Worm (Caenorhabditis elegans) whole organism, L1 larva: ENCODE measurements around the gene Y75B8A.34.

Source experiments
- C16A3.4 ChIP-seq: fragments of 150-350 bp; optimal IDR thresholded peaks from 2 replicates; lab custom pipeline; 2014; ENCODE audit warnings: missing biosample characterization, missing genetic modification characterization
- alr-1 ChIP-seq: fragments of 200-800 bp; sonication (Bioruptor generic); optimal IDR thresholded peaks from 2 replicates; lab custom pipeline; 2018; ENCODE audit warnings: borderline replicate concordance, mild to moderate bottlenecking, missing genetic modification characterization, missing compliant biosample characterization
- blmp-1 ChIP-seq: fragments of 150-350 bp; optimal IDR thresholded peaks from 2 replicates; lab custom pipeline; 2014; ENCODE audit warnings: missing biosample characterization, missing genetic modification characterization
- ceh-88 ChIP-seq: fragments of 200-800 bp; sonication (Bioruptor generic); IDR thresholded peaks from 2 replicates; pipeline ENCODE4 v1.3.6; 2022; ENCODE audit warnings: missing genetic modification characterization, missing compliant biosample characterization
- ces-1 ChIP-seq: fragments of 150-350 bp; optimal IDR thresholded peaks from 2 replicates; lab custom pipeline; 2014; ENCODE audit warnings: missing biosample characterization, missing genetic modification reagents, missing genetic modification characterization
- dsc-1 ChIP-seq: sonication (generic microtip); optimal IDR thresholded peaks from 2 replicates; lab custom pipeline; 2016; ENCODE audit warnings: mild to moderate bottlenecking, missing genetic modification characterization, missing compliant biosample characterization
- efl-1 ChIP-seq, 4 experiments: fragments of 150-350 bp; optimal IDR thresholded peaks in 3 of 4; peaks in 1 of 4; 1 replicate in 1 of 4; 2 replicates in 3 of 4; lab custom pipeline; 2014; ENCODE audit warnings: missing biosample characterization in 2 of 4, missing genetic modification characterization in 2 of 4, missing genetic modification reagents in 2 of 4
- egl-13 ChIP-seq: sonication (generic microtip); optimal IDR thresholded peaks from 2 replicates; lab custom pipeline; 2016; ENCODE audit warnings: missing genotype, missing genetic modification reagents, missing genetic modification characterization, missing compliant biosample characterization
- grh-1 ChIP-seq: fragments of 200-800 bp; sonication (Bioruptor generic); IDR thresholded peaks from 2 replicates; pipeline ENCODE4 v1.3.6; 2022; ENCODE audit warnings: missing genetic modification reagents, missing genetic modification characterization, missing compliant biosample characterization
- hpl-2 ChIP-seq: fragments of 150-350 bp; optimal IDR thresholded peaks from 2 replicates; lab custom pipeline; 2014; ENCODE audit warnings: missing biosample characterization, missing genetic modification reagents, missing genetic modification characterization
- isw-1 ChIP-seq: fragments of 200-800 bp; sonication (Bioruptor generic); IDR thresholded peaks from 2 replicates; pipeline ENCODE4 v1.3.6; 2022; ENCODE audit warnings: missing genetic modification characterization, missing compliant biosample characterization
- lin-35 ChIP-seq, 2 experiments: fragments of 150-350 bp; optimal IDR thresholded peaks; 2 replicates each; lab custom pipeline; 2014; ENCODE audit warnings: missing biosample characterization in 2 of 2, missing genetic modification characterization in 2 of 2, missing genetic modification reagents in 2 of 2
- lir-3 ChIP-seq: sonication (generic microtip); optimal IDR thresholded peaks from 2 replicates; lab custom pipeline; 2016; ENCODE audit warnings: mild to moderate bottlenecking, missing genetic modification characterization, moderate library complexity, missing compliant biosample characterization; ENCODE audit not compliant: poor library complexity
- lsy-2 ChIP-seq, 2 experiments: fragments of 150-350 bp; optimal IDR thresholded peaks; 2 replicates each; lab custom pipeline; 2014; ENCODE audit warnings: missing biosample characterization in 2 of 2, missing genetic modification characterization in 2 of 2
- nhr-11 ChIP-seq: fragments of 150-350 bp; optimal IDR thresholded peaks from 2 replicates; lab custom pipeline; 2014; ENCODE audit warnings: missing biosample characterization, missing genetic modification characterization
- nhr-47 ChIP-seq: sonication (generic microtip); optimal IDR thresholded peaks from 2 replicates; lab custom pipeline; 2016; ENCODE audit warnings: mild to moderate bottlenecking, missing genetic modification characterization, moderate library complexity, missing compliant biosample characterization
- pax-3 ChIP-seq: fragments of 200-800 bp; sonication (Bioruptor generic); optimal IDR thresholded peaks from 2 replicates; lab custom pipeline; 2018; ENCODE audit warnings: mild to moderate bottlenecking, missing genetic modification characterization, moderate library complexity, missing compliant biosample characterization
- rnt-1 ChIP-seq: sonication (generic microtip); optimal IDR thresholded peaks from 2 replicates; lab custom pipeline; 2016; ENCODE audit warnings: mild to moderate bottlenecking, missing genetic modification characterization, moderate library complexity, missing compliant biosample characterization
- skn-1 ChIP-seq: fragments of 150-350 bp; optimal IDR thresholded peaks from 2 replicates; lab custom pipeline; 2014; ENCODE audit warnings: missing biosample characterization, missing genetic modification characterization
- snu-23 ChIP-seq: sonication (generic microtip); optimal IDR thresholded peaks from 2 replicates; lab custom pipeline; 2016; ENCODE audit warnings: missing genetic modification characterization, missing compliant biosample characterization
- sox-4 ChIP-seq: sonication (generic microtip); optimal IDR thresholded peaks from 2 replicates; lab custom pipeline; 2016; ENCODE audit warnings: missing genetic modification characterization, missing compliant biosample characterization
- tbx-2 ChIP-seq: sonication (generic microtip); optimal IDR thresholded peaks from 2 replicates; lab custom pipeline; 2016; ENCODE audit warnings: missing genetic modification characterization, missing compliant biosample characterization
- unc-62 ChIP-seq: fragments of 150-350 bp; optimal IDR thresholded peaks from 2 replicates; lab custom pipeline; 2014; ENCODE audit warnings: missing biosample characterization, missing genetic modification reagents, missing genetic modification characterization
- unc-98 ChIP-seq: fragments of 200-800 bp; sonication (Bioruptor generic); IDR thresholded peaks from 2 replicates; pipeline ENCODE4 v1.3.6; 2022; ENCODE audit warnings: missing genetic modification characterization, missing compliant biosample characterization
- zip-4 ChIP-seq: fragments of 200-800 bp; sonication (Bioruptor generic); optimal IDR thresholded peaks from 2 replicates; lab custom pipeline; 2018; ENCODE audit warnings: mild to moderate bottlenecking, missing genetic modification characterization, moderate library complexity, missing compliant biosample characterization

Y75B8A.34 gene

ce11 chrIII:12399709-12400108 is 40.3 kb downstream of the Y75B8A.34 start (continued):
- TF ChIP-seq blmp-1 (no peak), unc-98 (GFP tag; lab: Robert Waterston, UW) (no peak), lsy-2 (tag; optimal IDR thresholded peaks at IDR 0.05; lab: Kevin White, UChicago) (peak in 1 of 2 experiments; percentile 7), lin-35 (GFP tag; optimal IDR thresholded peaks at IDR 0.05; lab: Kevin White, UChicago) (peak; percentile 24 to 41), C16A3.4 (tag; lab: Kevin White, UChicago) (no peak), rnt-1 (peak; percentile 55)

- TF ChIP-seq unc-62 (GFP tag; lab: Kevin White, UChicago) (no peak), tbx-2 (no peak), hpl-2 (GFP tag; lab: Kevin White, UChicago) (no peak), ceh-88 (GFP tag; lab: Robert Waterston, UW) (no peak), snu-23 (no peak), egl-13 (tag; lab: Kevin White, UChicago) (no peak), grh-1 (GFP tag; lab: Robert Waterston, UW) (no peak), blmp-1 (no peak), nhr-11 (tag; lab: Kevin White, UChicago) (no peak), nhr-47 (tag; lab: Kevin White, UChicago) (no peak), ces-1 (no peak), sox-4 (no peak), zip-4 (GFP tag; lab: Kevin White, UChicago) (no peak), efl-1 (optimal IDR thresholded peaks at IDR 0.05; lab: Kevin White, UChicago) (no peak), efl-1 (GFP tag; optimal IDR thresholded peaks at IDR 0.05 in 1 of 2; lab: Kevin White, UChicago) (no peak), dsc-1 (tag; lab: Kevin White, UChicago) (no peak), isw-1 (no peak), pax-3 (tag; lab: Kevin White, UChicago) (no peak), skn-1 (no peak), alr-1 (no peak), lir-3 (tag; lab: Kevin White, UChicago) (no peak)
Observed at ce11 chrIII:12410304-12410703, 50.9 kb downstream of the Y75B8A.34 start.
